Worm (Caenorhabditis elegans): Measurements from ENCODE around the gene ZK180.8.

The ZK180.8 gene

DNA sequence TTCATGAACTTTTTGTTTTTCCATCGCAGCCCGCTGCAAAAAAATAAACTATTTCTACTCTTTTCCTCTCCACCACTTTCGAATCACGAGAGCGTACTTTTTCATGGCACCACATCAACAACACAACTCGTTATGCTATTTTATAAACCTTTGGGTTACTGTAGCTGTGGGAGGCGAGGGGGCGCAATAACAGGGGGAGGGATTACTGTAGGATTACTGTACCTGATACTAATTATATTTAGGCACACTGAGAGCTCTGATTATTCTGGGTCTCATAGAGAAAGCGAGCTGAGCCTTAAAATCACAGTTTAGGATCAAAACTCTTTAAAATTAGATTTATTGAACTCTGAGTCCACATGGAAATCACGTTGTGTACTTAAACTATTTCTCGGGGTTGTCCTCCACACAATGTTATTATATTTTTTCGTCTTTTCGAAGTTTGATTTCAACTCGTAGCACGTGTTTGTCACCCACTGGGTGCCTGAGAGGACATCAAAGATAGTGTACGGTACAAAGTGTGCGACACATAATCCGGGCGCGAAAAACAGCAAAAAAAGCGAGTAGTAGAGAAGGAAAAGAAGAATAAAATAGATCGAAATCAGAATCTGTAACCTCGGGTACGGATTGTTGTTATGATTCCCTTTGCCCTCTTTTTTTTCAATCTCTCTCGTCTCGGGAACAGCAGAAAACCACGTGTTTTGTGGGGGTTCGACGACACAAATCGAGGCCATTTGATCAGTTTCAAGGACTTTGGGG lies 38.9 kb downstream of the ZK180.8 start (continued):
- TF ChIP-seq nhr-20 (tag; optimal IDR thresholded peaks at IDR 0.05) (peak; percentile 86), fos-1 (tag; optimal IDR thresholded peaks at IDR 0.05) (no peak), hlh-4 (tag; optimal IDR thresholded peaks at IDR 0.05) (no peak), unc-86 (tag; optimal IDR thresholded peaks at IDR 0.05) (no peak), zag-1 (tag; optimal IDR thresholded peaks at IDR 0.05) (no peak), nhr-11 (tag; optimal IDR thresholded peaks at IDR 0.05) (no peak), zip-4 (GFP tag; optimal IDR thresholded peaks at IDR 0.05) (no peak), egl-27 (tag; optimal IDR thresholded peaks at IDR 0.05) (no peak), mab-9 (GFP tag; IDR thresholded peaks at IDR 0.05) (no peak), nhr-85 (tag) (peak; percentile 98), nhr-19 (GFP tag; conservative IDR thresholded peaks at IDR 0.05) (peak; percentile 50), ces-1 (GFP tag; optimal IDR thresholded peaks at IDR 0.05) (no peak), skn-1 (tag; optimal IDR thresholded peaks at IDR 0.05) (no peak), hlh-17 (GFP tag; optimal IDR thresholded peaks at IDR 0.05; ENCODE audit: borderline replicate concordance) (no peak), lin-15B (tag; optimal IDR thresholded peaks at IDR 0.05) (no peak), dsc-1 (tag; optimal IDR thresholded peaks at IDR 0.05) (no peak), fkh-4 (tag; optimal IDR thresholded peaks at IDR 0.05; ENCODE audit: borderline replicate concordance) (no peak), rnt-1 (tag; optimal IDR thresholded peaks at IDR 0.05) (peak; percentile 28), aly-2 (tag; optimal IDR thresholded peaks at IDR 0.05) (no peak), jun-1 (tag; optimal IDR thresholded peaks at IDR 0.05) (no peak), irx-1 (tag; optimal IDR thresholded peaks at IDR 0.05) (no peak), swsn-7 (tag; optimal IDR thresholded peaks at IDR 0.05) (no peak), Y116A8C.19 (tag; optimal IDR thresholded peaks at IDR 0.05; ENCODE audit: borderline replicate concordance) (no peak), nhr-76 (tag; optimal IDR thresholded peaks at IDR 0.05) (no peak), snu-23 (GFP tag; optimal IDR thresholded peaks at IDR 0.05) (peak; percentile 80), vab-15 (tag; optimal IDR thresholded peaks at IDR 0.05) (no peak), nhr-71 (tag; optimal IDR thresholded peaks at IDR 0.05) (peak; percentile 77), C04F5.9 (tag; optimal IDR thresholded peaks at IDR 0.05) (peak; percentile 6), elt-2 (tag; optimal IDR thresholded peaks at IDR 0.05) (peak; percentile 44), dpl-1 (GFP tag; optimal IDR thresholded peaks at IDR 0.05) (peak; percentile 7 to 36 (median 9)), ztf-11 (tag; optimal IDR thresholded peaks at IDR 0.05) (no peak), fkh-8 (tag; optimal IDR thresholded peaks at IDR 0.05) (no peak), ets-5 (GFP tag; IDR thresholded peaks at IDR 0.05) (no peak), nhr-237 (tag; optimal IDR thresholded peaks at IDR 0.05) (no peak), unc-98 (GFP tag; IDR thresholded peaks at IDR 0.05) (no peak), mef-2 (tag; optimal IDR thresholded peaks at IDR 0.05) (no peak), pag-3 (tag; optimal IDR thresholded peaks at IDR 0.05; ENCODE audit: borderline replicate concordance, insufficient read depth) (peak; percentile 42), egl-13 (tag; optimal IDR thresholded peaks at IDR 0.05) (no peak), ceh-63 (GFP tag; optimal IDR thresholded peaks at IDR 0.05) (no peak), ceh-82 (tag; optimal IDR thresholded peaks at IDR 0.05) (no peak), unc-130 (tag; optimal IDR thresholded peaks at IDR 0.05) (peak; percentile 3), ceh-90 (tag; optimal IDR thresholded peaks at IDR 0.05) (no peak)
